Fruit fly (Drosophila melanogaster): Measurements from ENCODE around the gene CG6470.

DNA sequence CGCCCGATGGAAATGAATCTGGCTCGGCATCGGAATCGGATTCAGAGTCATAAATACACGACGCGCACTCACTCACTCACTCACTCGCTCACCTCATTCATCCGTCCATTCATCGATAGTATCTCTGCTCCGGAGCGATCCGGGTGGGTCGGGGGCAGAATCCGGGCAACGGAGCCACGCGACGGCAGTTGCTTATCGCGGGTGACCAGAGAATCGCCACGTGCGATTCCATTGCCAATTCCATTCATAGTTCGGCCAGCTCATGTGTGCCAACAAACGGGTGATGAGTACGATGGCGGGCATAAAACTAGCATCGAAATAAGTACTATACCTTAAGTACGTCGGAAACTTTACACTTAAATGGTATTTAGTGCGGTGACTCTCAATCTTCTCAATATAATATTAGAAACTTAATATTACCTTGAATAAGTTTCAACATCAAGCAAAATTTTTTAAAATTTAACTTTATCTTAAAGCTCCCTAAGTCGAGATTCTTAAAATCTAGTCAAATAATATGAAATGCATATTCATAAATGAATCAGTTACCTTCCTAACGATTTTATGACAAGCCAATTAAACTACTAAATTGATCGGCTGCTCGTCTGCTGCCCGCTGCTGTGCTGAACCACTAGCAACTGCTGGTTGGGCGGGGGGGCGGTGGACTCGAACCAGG, 10.1 kb upstream of the CG6470 start:
- TF ChIP-seq Dll (optimal IDR thresholded peaks at IDR 0.05) (no peak), EcR (GFP tag; optimal IDR thresholded peaks at IDR 0.05) (no peak), pan (optimal IDR thresholded peaks at IDR 0.05) (no peak), CG8478 (optimal IDR thresholded peaks at IDR 0.05) (no peak)
